Worm (Caenorhabditis elegans) whole organism, L4 larva: Measurements from ENCODE around the gene srj-39.

Experiments
- D1046.2 ChIP-seq: fragments of 200-800 bp; sonication (Bioruptor generic); IDR thresholded peaks from 2 replicates; pipeline ENCODE4 v1.3.6; 2022; ENCODE audit warnings: missing genetic modification characterization, missing compliant biosample characterization
- arid-1 ChIP-seq: fragments of 200-800 bp; sonication (Bioruptor generic); conservative IDR thresholded peaks from 2 replicates; pipeline ENCODE4 v1.3.6; 2022; ENCODE audit warnings: missing genetic modification reagents, missing genetic modification characterization, missing compliant biosample characterization
- hmg-1.1 ChIP-seq: fragments of 200-800 bp; sonication (Bioruptor generic); IDR thresholded peaks from 2 replicates; pipeline ENCODE4 v1.3.6; 2022; ENCODE audit warnings: missing genetic modification reagents, missing genetic modification characterization, missing compliant biosample characterization
- lim-7 ChIP-seq: fragments of 200-800 bp; sonication (Bioruptor generic); IDR thresholded peaks from 2 replicates; pipeline ENCODE4 v1.3.6; 2022; ENCODE audit warnings: missing genetic modification characterization, missing compliant biosample characterization
- nhr-102 ChIP-seq: sonication (generic microtip); optimal IDR thresholded peaks from 2 replicates; lab custom pipeline; 2016; ENCODE audit warnings: mild to moderate bottlenecking, missing genetic modification characterization, moderate library complexity, missing compliant biosample characterization
- pha-4 ChIP-seq, 2 experiments: fragments of 150-350 bp in 1 of 2; fragments of 200-800 bp in 1 of 2; sonication (Bioruptor generic) in 1 of 2; IDR thresholded peaks in 1 of 2; optimal IDR thresholded peaks in 1 of 2; 2 replicates each; pipeline versions ENCODE4 v1.3.6 to Lab custom; 2014 to 2022; ENCODE audit warnings: missing genetic modification characterization in 2 of 2, missing genetic modification reagents in 2 of 2, missing biosample characterization in 1 of 2, missing compliant biosample characterization in 1 of 2
- set-16 ChIP-seq: fragments of 200-800 bp; sonication (Bioruptor generic); IDR thresholded peaks from 2 replicates; pipeline ENCODE4 v1.3.6; 2022; ENCODE audit warnings: missing genetic modification reagents, missing genetic modification characterization, missing compliant biosample characterization
- vab-7 ChIP-seq: fragments of 200-800 bp; sonication (Bioruptor generic); IDR thresholded peaks from 2 replicates; pipeline ENCODE4 v1.3.6; 2022; ENCODE audit warnings: missing genetic modification reagents, missing genetic modification characterization, missing compliant biosample characterization

srj-39 gene

ce11 chrV:4151400-4151799 is 47.0 kb downstream of the srj-39 start:
- TF ChIP-seq vab-7 (GFP tag; lab: Robert Waterston, UW) (no peak), set-16 (GFP tag; lab: Robert Waterston, UW) (peak; percentile 57), D1046.2 (no peak), lim-7 (no peak), nhr-102 (tag; lab: Kevin White, UChicago) (no peak)

DNA sequence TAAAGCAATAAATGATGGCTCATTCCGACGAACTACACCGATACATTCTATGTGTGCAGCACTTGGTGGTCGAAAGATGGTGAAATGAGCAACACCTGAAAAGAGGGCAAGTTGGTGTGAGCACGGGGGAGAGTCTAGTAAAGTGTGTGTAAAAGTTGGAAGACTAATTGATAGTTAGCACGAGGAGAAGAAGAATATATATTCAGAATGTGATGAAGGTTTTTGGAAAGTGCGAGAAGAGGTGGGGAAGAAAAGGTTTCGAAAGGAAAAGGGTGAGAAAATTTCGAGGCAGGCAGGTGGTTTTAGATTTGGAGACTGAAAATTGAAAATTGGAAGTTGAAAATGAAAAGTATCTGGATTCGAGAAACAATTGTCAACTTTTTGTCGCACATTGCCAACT is 47.8 kb downstream of the srj-39 start, which contains the start of gene Y45G5AM.6:
Gene Y45G5AM.6 (minus strand): TSS at position 101 of the 400 bp plus-strand sequence.
- TF ChIP-seq arid-1 (no peak), hmg-1.1 (GFP tag; lab: Robert Waterston, UW) (no peak), pha-4 (GFP tag; IDR thresholded peaks at IDR 0.05; lab: Robert Waterston, UW) (no peak), pha-4 (tag; optimal IDR thresholded peaks at IDR 0.05; lab: Kevin White, UChicago) (no peak)
